Worm (Caenorhabditis elegans) whole organism, mixed stage, embryonic: ENCODE measurements around the gene C33A12.3.

ENCODE experiments used
- ces-1 ChIP-seq: fragments of 150-350 bp; optimal IDR thresholded peaks from 2 replicates; lab custom pipeline; 2014; ENCODE audit warnings: missing biosample characterization, missing genetic modification reagents, missing genetic modification characterization
- elt-3 ChIP-seq: fragments of 150-350 bp; optimal IDR thresholded peaks from 2 replicates; lab custom pipeline; 2014; ENCODE audit warnings: missing biosample characterization, missing genetic modification characterization
- lin-13 ChIP-seq: fragments of 150-350 bp; optimal IDR thresholded peaks from 2 replicates; lab custom pipeline; 2014; ENCODE audit warnings: missing biosample characterization, missing genetic modification characterization

- TF ChIP-seq ces-1 (GFP tag; lab: Kevin White, UChicago) (no peak), lin-13 (no peak), elt-3 (tag; lab: Kevin White, UChicago) (no peak)
These were observed 16.5 kb downstream of the C33A12.3 start, which contains the start of gene sru-3 for ce11 chrIV:9496306-9496705.
